Worm (Caenorhabditis elegans) whole organism, L1 larva: ENCODE results near the gene fpn-1.2.

Source experiments
- F16B12.6 ChIP-seq: fragments of 150-350 bp; optimal IDR thresholded peaks from 2 replicates; lab custom pipeline; 2014; ENCODE audit warnings: missing biosample characterization, missing genetic modification characterization
- Y116A8C.19 ChIP-seq: sonication (generic microtip); optimal IDR thresholded peaks from 2 replicates; lab custom pipeline; 2016; ENCODE audit warnings: missing compliant biosample characterization, missing genetic modification characterization, borderline replicate concordance
- aha-1 ChIP-seq: fragments of 150-350 bp; optimal IDR thresholded peaks from 2 replicates; lab custom pipeline; 2014; ENCODE audit warnings: missing biosample characterization, missing genetic modification characterization
- ceh-8 ChIP-seq: fragments of 200-800 bp; sonication (Bioruptor generic); optimal IDR thresholded peaks from 2 replicates; lab custom pipeline; 2018; ENCODE audit warnings: mild to moderate bottlenecking, missing genetic modification characterization, moderate library complexity, missing compliant biosample characterization
- dsc-1 ChIP-seq: sonication (generic microtip); optimal IDR thresholded peaks from 2 replicates; lab custom pipeline; 2016; ENCODE audit warnings: mild to moderate bottlenecking, missing genetic modification characterization, missing compliant biosample characterization
- efl-1 ChIP-seq, 4 experiments: fragments of 150-350 bp; optimal IDR thresholded peaks in 3 of 4; peaks in 1 of 4; 1 replicate in 1 of 4; 2 replicates in 3 of 4; lab custom pipeline; 2014; ENCODE audit warnings: missing biosample characterization in 2 of 4, missing genetic modification characterization in 2 of 4, missing genetic modification reagents in 2 of 4
- egl-13 ChIP-seq: sonication (generic microtip); optimal IDR thresholded peaks from 2 replicates; lab custom pipeline; 2016; ENCODE audit warnings: missing genotype, missing genetic modification reagents, missing genetic modification characterization, missing compliant biosample characterization
- elt-2 ChIP-seq: sonication (generic microtip); optimal IDR thresholded peaks from 2 replicates; lab custom pipeline; 2016; ENCODE audit warnings: missing genetic modification characterization, mild to moderate bottlenecking, inconsistent platforms, missing compliant biosample characterization, missing genetic modification reagents
- fkh-10 ChIP-seq: sonication (generic microtip); optimal IDR thresholded peaks from 2 replicates; lab custom pipeline; 2017; ENCODE audit warnings: missing biosample characterization, missing genetic modification reagents, missing genetic modification characterization
- grh-1 ChIP-seq: fragments of 200-800 bp; sonication (Bioruptor generic); IDR thresholded peaks from 2 replicates; pipeline ENCODE4 v1.3.6; 2022; ENCODE audit warnings: missing genetic modification reagents, missing genetic modification characterization, missing compliant biosample characterization
- hlh-17 ChIP-seq: fragments of 200-800 bp; sonication (Bioruptor generic); optimal IDR thresholded peaks from 2 replicates; lab custom pipeline; 2018; ENCODE audit warnings: missing genetic modification characterization, mild to moderate bottlenecking, missing compliant biosample characterization, moderate library complexity, borderline replicate concordance
- hlh-4 ChIP-seq: sonication (generic microtip); optimal IDR thresholded peaks from 2 replicates; lab custom pipeline; 2016; ENCODE audit warnings: mild to moderate bottlenecking, missing genetic modification characterization, missing compliant biosample characterization
- lin-13 ChIP-seq: fragments of 150-350 bp; optimal IDR thresholded peaks from 2 replicates; lab custom pipeline; 2014; ENCODE audit warnings: missing biosample characterization, missing genetic modification reagents, missing genetic modification characterization
- lin-14 ChIP-seq: fragments of 200-800 bp; sonication (Bioruptor generic); optimal IDR thresholded peaks from 2 replicates; lab custom pipeline; 2018; ENCODE audit warnings: mild to moderate bottlenecking, missing genetic modification characterization, moderate library complexity, missing compliant biosample characterization
- lin-35 ChIP-seq, 2 experiments: fragments of 150-350 bp; optimal IDR thresholded peaks; 2 replicates each; lab custom pipeline; 2014; ENCODE audit warnings: missing biosample characterization in 2 of 2, missing genetic modification characterization in 2 of 2, missing genetic modification reagents in 2 of 2
- lsy-2 ChIP-seq, 2 experiments: fragments of 150-350 bp; optimal IDR thresholded peaks; 2 replicates each; lab custom pipeline; 2014; ENCODE audit warnings: missing biosample characterization in 2 of 2, missing genetic modification characterization in 2 of 2
- nhr-11 ChIP-seq: fragments of 150-350 bp; optimal IDR thresholded peaks from 2 replicates; lab custom pipeline; 2014; ENCODE audit warnings: missing biosample characterization, missing genetic modification characterization
- nhr-237 ChIP-seq: fragments of 150-350 bp; optimal IDR thresholded peaks from 2 replicates; lab custom pipeline; 2014; ENCODE audit warnings: missing biosample characterization, missing genetic modification characterization
- nhr-28 ChIP-seq: fragments of 150-350 bp; optimal IDR thresholded peaks from 2 replicates; lab custom pipeline; 2014; ENCODE audit warnings: missing biosample characterization, missing genetic modification characterization
- nhr-47 ChIP-seq: sonication (generic microtip); optimal IDR thresholded peaks from 2 replicates; lab custom pipeline; 2016; ENCODE audit warnings: mild to moderate bottlenecking, missing genetic modification characterization, moderate library complexity, missing compliant biosample characterization
- nhr-71 ChIP-seq: sonication (generic microtip); optimal IDR thresholded peaks from 2 replicates; lab custom pipeline; 2016; ENCODE audit warnings: mild to moderate bottlenecking, missing genetic modification characterization, moderate library complexity, missing compliant biosample characterization
- nhr-77 ChIP-seq: fragments of 150-350 bp; optimal IDR thresholded peaks from 2 replicates; lab custom pipeline; 2014; ENCODE audit warnings: missing biosample characterization, missing genetic modification characterization
- nhr-85 ChIP-seq: sonication (generic microtip); peaks from one replicate; lab custom pipeline; 2016; ENCODE audit warnings: missing genetic modification characterization, inconsistent platforms, missing compliant biosample characterization
- nhr-90 ChIP-seq: sonication (generic microtip); optimal IDR thresholded peaks from 2 replicates; lab custom pipeline; 2016; ENCODE audit warnings: mild to moderate bottlenecking, missing genetic modification characterization, missing compliant biosample characterization; ENCODE audit not compliant: poor library complexity
- rnt-1 ChIP-seq: sonication (generic microtip); optimal IDR thresholded peaks from 2 replicates; lab custom pipeline; 2016; ENCODE audit warnings: mild to moderate bottlenecking, missing genetic modification characterization, moderate library complexity, missing compliant biosample characterization
- snpc-4 ChIP-seq: fragments of 150-350 bp; optimal IDR thresholded peaks from 2 replicates; lab custom pipeline; 2014; ENCODE audit warnings: missing biosample characterization, missing genetic modification characterization
- sox-4 ChIP-seq: sonication (generic microtip); optimal IDR thresholded peaks from 2 replicates; lab custom pipeline; 2016; ENCODE audit warnings: missing genetic modification characterization, missing compliant biosample characterization
- sptf-1 ChIP-seq: fragments of 150-350 bp; optimal IDR thresholded peaks from 2 replicates; lab custom pipeline; 2014; ENCODE audit warnings: missing biosample characterization, missing genetic modification characterization
- sup-37 ChIP-seq: fragments of 200-800 bp; sonication (Bioruptor generic); optimal IDR thresholded peaks from 2 replicates; lab custom pipeline; 2018; ENCODE audit warnings: mild to moderate bottlenecking, missing genetic modification characterization, missing compliant biosample characterization
- unc-62 ChIP-seq: fragments of 150-350 bp; optimal IDR thresholded peaks from 2 replicates; lab custom pipeline; 2014; ENCODE audit warnings: missing biosample characterization, missing genetic modification reagents, missing genetic modification characterization
- unc-98 ChIP-seq: fragments of 200-800 bp; sonication (Bioruptor generic); IDR thresholded peaks from 2 replicates; pipeline ENCODE4 v1.3.6; 2022; ENCODE audit warnings: missing genetic modification characterization, missing compliant biosample characterization

The fpn-1.2 gene

ce11 chrV:1425595-1425994 lies 38.9 kb downstream of the fpn-1.2 start, which contains the start of gene R12A1.3:
TSS of gene R12A1.3 (minus strand) at chrV:1425794.
- TF ChIP-seq unc-62, result no peak
- TF ChIP-seq efl-1 (optimal IDR thresholded peaks at IDR 0.05; lab: Kevin White, UChicago), result no peak
- peak in 1 of 2 experiments; percentile 60 for TF ChIP-seq efl-1 (GFP tag; optimal IDR thresholded peaks at IDR 0.05 in 1 of 2; lab: Kevin White, UChicago)

ce11 chrV:1423338-1423737 lies 41.2 kb downstream of the fpn-1.2 start:
- no peak for TF ChIP-seq nhr-77
- no peak for TF ChIP-seq unc-98 (GFP tag; lab: Robert Waterston, UW)
- no peak for TF ChIP-seq rnt-1
- no peak for TF ChIP-seq snpc-4 (tag; lab: Kevin White, UChicago)
- TF ChIP-seq hlh-4, result no peak
- no peak for TF ChIP-seq lin-13 (GFP tag; lab: Kevin White, UChicago)
- no peak for TF ChIP-seq F16B12.6 (tag; lab: Kevin White, UChicago)

- peak; percentile 8 for TF ChIP-seq fkh-10 (GFP tag; lab: Kevin White, UChicago)
- no peak for TF ChIP-seq lsy-2 (tag; optimal IDR thresholded peaks at IDR 0.05; lab: Kevin White, UChicago)
- TF ChIP-seq lin-14 (GFP tag; lab: Kevin White, UChicago), result peak; percentile 78
These were observed 42.2 kb downstream of the fpn-1.2 start for ce11 chrV:1422269-1422668.

ce11 chrV:1416154-1416553 lies 48.3 kb downstream of the fpn-1.2 start:
- TF ChIP-seq nhr-90 (tag; lab: Kevin White, UChicago) (no peak), nhr-11 (tag; lab: Kevin White, UChicago) (no peak), nhr-71 (tag; lab: Kevin White, UChicago) (no peak), sptf-1 (tag; lab: Kevin White, UChicago) (no peak), nhr-47 (tag; lab: Kevin White, UChicago) (no peak), rnt-1 (no peak), Y116A8C.19 (no peak), F16B12.6 (tag; lab: Kevin White, UChicago) (no peak), aha-1 (tag; lab: Kevin White, UChicago) (no peak), ceh-8 (no peak), lin-35 (GFP tag; optimal IDR thresholded peaks at IDR 0.05; lab: Kevin White, UChicago) (no peak), nhr-85 (tag; lab: Kevin White, UChicago) (no peak), sox-4 (tag; lab: Kevin White, UChicago) (no peak), nhr-237 (no peak), sup-37 (GFP tag; lab: Kevin White, UChicago) (no peak), hlh-17 (GFP tag; lab: Kevin White, UChicago) (no peak)

ce11 chrV:1414615-1415433 lies 49.7 kb downstream of the fpn-1.2 start:
- TF ChIP-seq nhr-28 (tag; lab: Kevin White, UChicago) (no peak), lin-14 (GFP tag; lab: Kevin White, UChicago) (peak; percentile 61), nhr-47 (tag; lab: Kevin White, UChicago) (peak; percentile 50), rnt-1 (no peak), elt-2 (tag; lab: Kevin White, UChicago) (peak; percentile 63), grh-1 (no peak), dsc-1 (tag; lab: Kevin White, UChicago) (peak; percentile 10), egl-13 (tag; lab: Kevin White, UChicago) (peak; percentile 88), nhr-71 (tag; lab: Kevin White, UChicago) (peak; percentile 20)
